Fruit fly (Drosophila melanogaster) whole organism, prepupa: ENCODE measurements around the gene CG3407.

Source experiments
- CG11762 ChIP-seq: fragments of 200-800 bp; sonication (Bioruptor generic); optimal IDR thresholded peaks from 3 replicates; lab custom pipeline; 2016; ENCODE audit warnings: missing biosample characterization, missing genetic modification characterization; ENCODE audit not compliant: insufficient read depth
- CG31627 ChIP-seq: fragments of 200-800 bp; sonication (Bioruptor generic); optimal IDR thresholded peaks from 3 replicates; lab custom pipeline; 2016; ENCODE audit warnings: missing biosample characterization, missing genetic modification characterization
- CG32006 ChIP-seq: fragments of 200-800 bp; sonication (Bioruptor generic); optimal IDR thresholded peaks from 3 replicates; lab custom pipeline; 2017; ENCODE audit warnings: missing biosample characterization, mild to moderate bottlenecking, missing genetic modification characterization
- CG6163 ChIP-seq: fragments of 200-800 bp; sonication (Bioruptor generic); IDR thresholded peaks from 3 replicates; pipeline ENCODE4 v1.3.6; 2022; ENCODE audit warnings: missing biosample characterization, missing genetic modification characterization
- CG8319 ChIP-seq: fragments of 200-800 bp; sonication (Bioruptor generic); optimal IDR thresholded peaks from 3 replicates; lab custom pipeline; 2016; ENCODE audit warnings: missing biosample characterization, missing genetic modification characterization
- Ets21C ChIP-seq: fragments of 200-800 bp; sonication (Bioruptor generic); optimal IDR thresholded peaks from 3 replicates; lab custom pipeline; 2016; ENCODE audit warnings: missing biosample characterization, missing genetic modification characterization
- Hr4 ChIP-seq: fragments of 200-800 bp; sonication (Bioruptor generic); optimal IDR thresholded peaks from 3 replicates; lab custom pipeline; 2016; ENCODE audit warnings: missing biosample characterization, missing genetic modification characterization
- Smox ChIP-seq: fragments of 200-800 bp; sonication (Bioruptor generic); optimal IDR thresholded peaks from 3 replicates; lab custom pipeline; 2016; ENCODE audit warnings: missing biosample characterization, missing genetic modification characterization
- Sox102F ChIP-seq: fragments of 200-800 bp; sonication (Bioruptor generic); optimal IDR thresholded peaks from 2 replicates; lab custom pipeline; 2016; ENCODE audit warnings: missing biosample characterization, mild to moderate bottlenecking, missing genetic modification characterization
- achi ChIP-seq: fragments of 200-800 bp; sonication (Bioruptor generic); optimal IDR thresholded peaks from 3 replicates; lab custom pipeline; 2016; ENCODE audit warnings: missing biosample characterization, missing genetic modification characterization
- dac ChIP-seq: fragments of 200-800 bp; sonication (Bioruptor generic); optimal IDR thresholded peaks from 2 replicates; lab custom pipeline; 2017; ENCODE audit warnings: missing biosample characterization, mild to moderate bottlenecking, missing genetic modification characterization
- dsx ChIP-seq: fragments of 200-800 bp; optimal IDR thresholded peaks from 3 replicates; lab custom pipeline; 2019; ENCODE audit warnings: missing biosample characterization, mild to moderate bottlenecking, missing genetic modification characterization, moderate library complexity; ENCODE audit not compliant: poor library complexity, severe bottlenecking
- lz ChIP-seq: fragments of 200-800 bp; sonication (Bioruptor generic); optimal IDR thresholded peaks from 3 replicates; lab custom pipeline; 2016; ENCODE audit warnings: missing biosample characterization, missing genetic modification characterization
- net ChIP-seq: fragments of 200-800 bp; sonication (Bioruptor generic); optimal IDR thresholded peaks from 3 replicates; lab custom pipeline; 2016; ENCODE audit warnings: missing biosample characterization, missing genetic modification characterization

- TF ChIP-seq Sox102F (GFP tag; lab: Kevin White, UChicago) (no peak), net (GFP tag; lab: Kevin White, UChicago) (no peak), Hr4 (no peak), CG31627 (GFP tag; lab: Kevin White, UChicago) (no peak), CG8319 (GFP tag; lab: Kevin White, UChicago) (no peak), dsx (GFP tag; lab: Kevin White, UChicago) (no peak), dac (no peak), achi (GFP tag; lab: Kevin White, UChicago) (no peak), CG32006 (no peak), CG11762 (GFP tag; lab: Kevin White, UChicago) (no peak), Smox (no peak), lz (no peak), CG6163 (GFP tag; lab: Robert Waterston, UW) (no peak), Ets21C (no peak)
Measured at dm6 chr2L:3765194-3765593, 48.0 kb downstream of the CG3407 start, which contains the start of gene CG43703.
